Worm (Caenorhabditis elegans) whole organism, L1 larva: ENCODE results near the gene Y51A2A.12.

Experiments
- egl-27 ChIP-seq, 2 experiments: fragments of 150-350 bp in 1 of 2; sonication (generic microtip); optimal IDR thresholded peaks; 3 replicates each; lab custom pipeline; 2017 to 2018; ENCODE audit warnings: missing biosample characterization in 2 of 2, missing genetic modification characterization in 2 of 2, missing genetic modification reagents in 2 of 2
- fkh-10 ChIP-seq: sonication (generic microtip); optimal IDR thresholded peaks from 2 replicates; lab custom pipeline; 2017; ENCODE audit warnings: missing biosample characterization, missing genetic modification reagents, missing genetic modification characterization
- mdl-1 ChIP-seq, 2 experiments: fragments of 150-350 bp; optimal IDR thresholded peaks; 2 replicates each; lab custom pipeline; 2014 to 2017; ENCODE audit warnings: missing biosample characterization in 2 of 2, missing genetic modification characterization in 2 of 2, inconsistent platforms in 1 of 2
- nhr-237 ChIP-seq: fragments of 150-350 bp; optimal IDR thresholded peaks from 2 replicates; lab custom pipeline; 2014; ENCODE audit warnings: missing biosample characterization, missing genetic modification characterization
- nhr-28 ChIP-seq: fragments of 150-350 bp; optimal IDR thresholded peaks from 2 replicates; lab custom pipeline; 2014; ENCODE audit warnings: missing biosample characterization, missing genetic modification characterization
- snu-23 ChIP-seq: sonication (generic microtip); optimal IDR thresholded peaks from 2 replicates; lab custom pipeline; 2016; ENCODE audit warnings: missing genetic modification characterization, missing compliant biosample characterization
- sox-4 ChIP-seq: sonication (generic microtip); optimal IDR thresholded peaks from 2 replicates; lab custom pipeline; 2016; ENCODE audit warnings: missing genetic modification characterization, missing compliant biosample characterization
- tbx-2 ChIP-seq: sonication (generic microtip); optimal IDR thresholded peaks from 2 replicates; lab custom pipeline; 2016; ENCODE audit warnings: missing genetic modification characterization, missing compliant biosample characterization
- unc-62 ChIP-seq: fragments of 150-350 bp; optimal IDR thresholded peaks from 2 replicates; lab custom pipeline; 2014; ENCODE audit warnings: missing biosample characterization, missing genetic modification reagents, missing genetic modification characterization
- zag-1 ChIP-seq: fragments of 150-350 bp; optimal IDR thresholded peaks from 2 replicates; lab custom pipeline; 2014; ENCODE audit warnings: missing biosample characterization, missing genetic modification characterization
- ztf-11 ChIP-seq, 2 experiments: sonication (generic microtip); optimal IDR thresholded peaks; 2 replicates each; lab custom pipeline; 2016 to 2017; ENCODE audit warnings: missing genetic modification characterization in 2 of 2, missing biosample characterization in 1 of 2, missing compliant biosample characterization in 1 of 2

DNA sequence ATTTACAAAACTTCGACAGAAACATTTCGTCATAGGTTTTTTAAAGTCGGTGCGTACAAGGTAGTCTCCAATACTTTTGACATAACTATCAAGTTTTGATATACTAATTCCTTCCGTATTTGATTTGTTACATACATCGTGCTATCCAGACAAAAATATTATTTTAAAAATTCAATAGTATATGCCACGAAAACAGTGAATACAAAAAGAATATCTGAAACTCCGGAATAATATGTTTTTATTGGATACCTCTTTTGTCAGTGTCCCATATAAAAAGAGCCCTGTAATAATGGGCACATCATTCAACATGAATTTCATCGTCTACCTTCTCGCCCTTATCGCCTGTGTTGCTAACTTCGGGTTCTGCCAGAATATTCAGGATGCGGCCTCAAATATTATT is at the start of gene Y51A2A.12:
- TF ChIP-seq ztf-11 (tag; optimal IDR thresholded peaks at IDR 0.05; lab: Kevin White, UChicago), result no peak
- TF ChIP-seq egl-27 (tag; optimal IDR thresholded peaks at IDR 0.05; lab: Kevin White, UChicago), result no peak
- TF ChIP-seq nhr-28 (tag; lab: Kevin White, UChicago), result no peak
- TF ChIP-seq nhr-237 (tag; lab: Kevin White, UChicago), result no peak
- TF ChIP-seq zag-1 (tag; lab: Kevin White, UChicago), result no peak
- no peak for TF ChIP-seq sox-4
- TF ChIP-seq unc-62 (GFP tag; lab: Kevin White, UChicago), result no peak
- TF ChIP-seq snu-23 (GFP tag; lab: Kevin White, UChicago), result no peak
- TF ChIP-seq fkh-10 (GFP tag; lab: Kevin White, UChicago), result no peak
- no peak for TF ChIP-seq mdl-1 (tag; optimal IDR thresholded peaks at IDR 0.05; lab: Kevin White, UChicago)
- no peak for TF ChIP-seq tbx-2 (tag; lab: Kevin White, UChicago)
